Fruit fly (Drosophila melanogaster): ENCODE data around the gene Sulf1.

Gene Sulf1

DNA sequence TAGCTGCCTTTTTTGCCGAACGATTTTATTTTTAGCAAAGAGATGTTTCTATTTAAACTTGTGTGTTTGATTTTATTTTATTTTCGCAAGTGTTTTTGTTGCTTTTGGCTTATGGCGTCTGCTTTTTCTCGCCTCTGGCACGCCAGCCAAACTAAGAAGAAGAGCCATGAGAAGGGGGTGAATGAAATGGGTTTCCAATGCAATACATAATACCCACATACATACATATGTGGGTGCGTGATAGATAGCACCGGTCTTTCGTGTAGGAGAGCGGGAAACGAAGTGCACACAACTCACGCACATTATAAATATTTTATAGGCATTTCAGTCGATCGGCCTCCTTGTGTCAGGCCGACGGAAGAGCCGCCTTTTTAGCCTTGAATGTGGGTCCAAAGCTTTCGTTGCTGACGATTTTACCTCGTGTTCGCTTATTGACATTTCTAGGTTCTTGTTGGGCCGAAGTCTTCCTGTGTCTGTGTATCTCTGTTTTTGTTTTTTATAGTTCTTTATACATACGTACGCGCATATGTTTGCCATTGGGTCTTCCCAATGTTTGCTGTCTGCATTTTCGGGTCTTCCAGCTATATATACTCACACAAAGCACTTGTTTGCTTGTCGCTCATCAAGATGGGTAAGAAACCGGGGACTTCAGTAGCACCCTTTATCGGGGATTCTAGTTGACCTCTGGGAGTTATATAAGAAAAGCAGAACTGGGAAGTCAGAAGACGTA lies 63.3 kb downstream of the Sulf1 start:
- TF ChIP-seq CG7101 (tag; optimal IDR thresholded peaks at IDR 0.05) (no peak), CG5204 (GFP tag; optimal IDR thresholded peaks at IDR 0.05) (no peak), CG33017 (tag; optimal IDR thresholded peaks at IDR 0.05) (no peak), CG7045 (GFP tag; optimal IDR thresholded peaks at IDR 0.05) (no peak), cnc (optimal IDR thresholded peaks at IDR 0.05) (no peak), Hr96 (GFP tag; optimal IDR thresholded peaks at IDR 0.05) (no peak)

DNA sequence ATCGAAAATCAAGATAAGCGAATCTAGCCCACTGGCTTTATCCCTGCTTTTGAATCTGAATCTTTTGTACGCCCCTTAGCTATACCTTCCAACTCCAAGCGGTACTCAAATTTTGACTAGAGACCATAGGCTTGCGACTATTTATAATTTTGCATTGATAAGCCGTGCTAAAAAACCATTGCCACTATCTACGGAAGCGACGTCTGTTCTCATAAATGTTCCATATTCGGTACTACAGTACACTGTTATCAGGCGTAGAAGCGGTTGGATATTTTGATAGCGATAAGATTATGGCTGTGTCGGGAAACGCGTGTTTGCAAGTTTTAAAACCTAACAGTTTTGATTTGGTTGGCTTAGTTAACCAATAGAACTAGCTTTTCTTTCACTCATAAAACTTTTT lies 64.0 kb downstream of the Sulf1 start:
- no peak for TF ChIP-seq CG14711 (tag; optimal IDR thresholded peaks at IDR 0.05)
- TF ChIP-seq Crg-1 (GFP tag; optimal IDR thresholded peaks at IDR 0.05), result no peak
- TF ChIP-seq CG1620 (GFP tag; optimal IDR thresholded peaks at IDR 0.05), result no peak
- no peak for TF ChIP-seq CG7101 (tag; optimal IDR thresholded peaks at IDR 0.05)

DNA sequence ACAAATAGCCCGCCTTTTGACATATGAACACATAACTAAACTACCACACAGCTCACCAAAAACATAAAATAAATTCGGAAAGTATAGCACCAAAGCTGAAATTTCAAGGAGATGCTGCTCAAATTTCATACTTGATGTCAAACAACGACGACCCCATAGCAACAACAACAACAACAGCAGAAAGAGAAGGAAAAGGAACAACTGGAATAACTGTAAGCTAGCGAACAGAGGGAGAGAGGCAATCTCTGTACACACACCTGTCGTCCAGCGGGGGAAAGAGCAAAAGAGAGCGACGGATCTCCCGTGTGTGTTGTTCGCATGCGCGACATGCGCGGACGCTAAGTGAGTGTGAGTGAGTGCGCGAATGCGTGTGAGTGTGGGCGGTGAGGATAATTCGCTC lies 64.8 kb downstream of the Sulf1 start:
- peak; percentile 86 for TF ChIP-seq pad (GFP tag; optimal IDR thresholded peaks at IDR 0.05)
- TF ChIP-seq CG33017 (tag; optimal IDR thresholded peaks at IDR 0.05), result no peak
- TF ChIP-seq CG12768 (GFP tag; optimal IDR thresholded peaks at IDR 0.05), result no peak

dm6 chr3R:16273503-16274131 lies 65.8 kb downstream of the Sulf1 start:
- TF ChIP-seq CG12768 (GFP tag; optimal IDR thresholded peaks at IDR 0.05) (no peak), Mnt (GFP tag; optimal IDR thresholded peaks at IDR 0.05) (peak; percentile 3), kay (GFP tag; ENCODE audit: borderline replicate concordance) (peak; percentile 85), Crg-1 (GFP tag; optimal IDR thresholded peaks at IDR 0.05) (no peak), bab1 (GFP tag; optimal IDR thresholded peaks at IDR 0.05) (no peak), tj (GFP tag; optimal IDR thresholded peaks at IDR 0.05) (peak; percentile 60), CG11617 (GFP tag; optimal IDR thresholded peaks at IDR 0.05) (no peak), CG7101 (tag; optimal IDR thresholded peaks at IDR 0.05) (no peak), ovo (GFP tag; optimal IDR thresholded peaks at IDR 0.05) (no peak), CG14711 (tag; optimal IDR thresholded peaks at IDR 0.05) (no peak)

DNA sequence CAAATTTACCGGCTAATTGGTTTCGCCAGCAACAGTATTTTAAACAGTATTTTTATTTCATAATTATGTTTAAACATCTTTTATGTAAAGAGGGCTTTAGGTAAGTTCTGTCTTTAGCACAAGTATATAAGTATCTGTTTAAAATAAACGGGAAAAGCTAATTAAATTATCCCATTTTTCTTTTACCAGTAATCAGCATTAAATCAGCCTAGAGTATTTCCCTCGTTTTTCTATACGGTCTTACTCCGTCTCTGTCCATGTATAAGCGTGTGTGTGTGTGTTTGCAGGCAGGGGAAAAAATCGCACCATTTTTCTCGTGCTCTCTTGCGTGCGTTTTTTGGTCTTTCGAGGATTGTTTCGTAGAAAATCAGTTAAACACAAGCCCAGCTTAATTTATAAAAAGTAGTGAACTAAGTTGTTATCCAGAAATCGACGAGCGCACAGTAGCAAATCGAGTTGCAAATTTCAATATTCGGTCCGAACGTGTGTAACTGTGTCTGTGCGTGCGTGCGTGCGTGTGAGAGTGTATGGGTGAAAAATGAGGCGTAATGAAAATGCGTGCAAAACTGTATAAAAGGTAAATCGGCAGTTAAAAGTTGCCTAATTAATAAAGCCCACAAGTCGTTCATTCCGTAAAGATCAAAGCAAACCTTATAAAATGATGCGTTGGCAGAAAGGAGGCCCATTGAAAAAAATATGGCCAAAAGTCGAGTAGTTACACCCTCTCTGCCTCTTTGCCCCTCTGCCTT lies 66.4 kb downstream of the Sulf1 start:
- no peak for TF ChIP-seq Clk (GFP tag; optimal IDR thresholded peaks at IDR 0.05)
- peak; percentile 63 for TF ChIP-seq kay (GFP tag; ENCODE audit: borderline replicate concordance)
- no peak for TF ChIP-seq CG12768 (GFP tag; optimal IDR thresholded peaks at IDR 0.05)
- TF ChIP-seq Mnt (GFP tag; optimal IDR thresholded peaks at IDR 0.05), result peak; percentile 28
- peak; percentile 51 for TF ChIP-seq tj (GFP tag; optimal IDR thresholded peaks at IDR 0.05)
- no peak for TF ChIP-seq CG11617 (GFP tag; optimal IDR thresholded peaks at IDR 0.05)
- TF ChIP-seq pad (GFP tag; optimal IDR thresholded peaks at IDR 0.05), result peak; percentile 87
- peak; percentile 59 for TF ChIP-seq bab1 (GFP tag; optimal IDR thresholded peaks at IDR 0.05)
- no peak for TF ChIP-seq Crg-1 (GFP tag; optimal IDR thresholded peaks at IDR 0.05)

- no peak for TF ChIP-seq kay (GFP tag; ENCODE audit: borderline replicate concordance)
- TF ChIP-seq Mnt (GFP tag; optimal IDR thresholded peaks at IDR 0.05), result peak; percentile 96
These were observed 67.2 kb downstream of the Sulf1 start, which contains the start of the genes Mat89Ba and gish for dm6 chr3R:16272185-16272584. Gene Mat89Ba (minus strand): TSS chr3R:16272415. Gene gish (plus strand): TSS chr3R:16272452.

- TF ChIP-seq CG14711 (tag; optimal IDR thresholded peaks at IDR 0.05), result no peak
- no peak for TF ChIP-seq CG1620 (GFP tag; optimal IDR thresholded peaks at IDR 0.05)
- no peak for TF ChIP-seq CG11617 (GFP tag; optimal IDR thresholded peaks at IDR 0.05)
- no peak for TF ChIP-seq tj (GFP tag; optimal IDR thresholded peaks at IDR 0.05)
- no peak for TF ChIP-seq ovo (GFP tag; optimal IDR thresholded peaks at IDR 0.05)
- no peak for TF ChIP-seq Crg-1 (GFP tag; optimal IDR thresholded peaks at IDR 0.05)
- TF ChIP-seq Mnt (GFP tag; optimal IDR thresholded peaks at IDR 0.05), result no peak
- TF ChIP-seq cnc (optimal IDR thresholded peaks at IDR 0.05), result no peak
- TF ChIP-seq cic (GFP tag; optimal IDR thresholded peaks at IDR 0.05), result no peak
These were observed 72.7 kb downstream of the Sulf1 start, which contains the start of gene Mst89B for dm6 chr3R:16266712-16267111. Gene Mst89B (plus strand): TSS chr3R:16267012.

All from whole organism, adult.